Worm (Caenorhabditis elegans) whole organism, L4/young adult: ENCODE data around the gene math-22.

Experiments
- W03F9.2 ChIP-seq: fragments of 150-350 bp; optimal IDR thresholded peaks from 2 replicates; lab custom pipeline; 2014; ENCODE audit warnings: missing biosample characterization, missing genetic modification characterization
- dao-5 ChIP-seq: sonication (generic microtip); optimal IDR thresholded peaks from 2 replicates; lab custom pipeline; 2016; ENCODE audit warnings: missing genotype, missing genetic modification characterization, moderate library complexity, missing compliant biosample characterization

ce11 chrII:1889071-1889470 is 16.1 kb upstream of the math-22 start, which contains the start of gene math-8:
- TF ChIP-seq dao-5 (tag; lab: Kevin White, UChicago) (no peak), W03F9.2 (tag; lab: Kevin White, UChicago) (no peak)
